Worm (Caenorhabditis elegans) whole organism, early embryonic: ENCODE data around the gene ceh-53.

Experiments used
- ama-1 ChIP-seq: fragments of 150-350 bp; optimal IDR thresholded peaks from 2 replicates; lab custom pipeline; 2014
- ceh-13 ChIP-seq: fragments of 200-800 bp; sonication (Bioruptor generic); optimal IDR thresholded peaks from 2 replicates; lab custom pipeline; 2018; ENCODE audit warnings: mild to moderate bottlenecking, missing genetic modification characterization, missing compliant biosample characterization
- ceh-36 ChIP-seq: sonication (generic microtip); optimal IDR thresholded peaks from 2 replicates; lab custom pipeline; 2016; ENCODE audit warnings: missing genetic modification characterization, inconsistent platforms, missing compliant biosample characterization
- pes-1 ChIP-seq: fragments of 200-800 bp; sonication (Bioruptor generic); IDR thresholded peaks from 2 replicates; pipeline ENCODE4 v1.3.6; 2022; ENCODE audit warnings: missing genetic modification reagents, missing genetic modification characterization, missing compliant biosample characterization
- tbx-37 ChIP-seq: fragments of 200-800 bp; sonication (Bioruptor generic); conservative IDR thresholded peaks from 2 replicates; pipeline ENCODE4 v1.3.6; 2022; ENCODE audit warnings: missing genetic modification reagents, missing genetic modification characterization, missing compliant biosample characterization
- tra-4 ChIP-seq: sonication (generic microtip); optimal IDR thresholded peaks from 2 replicates; lab custom pipeline; 2017; ENCODE audit warnings: missing genetic modification characterization, missing compliant biosample characterization

DNA sequence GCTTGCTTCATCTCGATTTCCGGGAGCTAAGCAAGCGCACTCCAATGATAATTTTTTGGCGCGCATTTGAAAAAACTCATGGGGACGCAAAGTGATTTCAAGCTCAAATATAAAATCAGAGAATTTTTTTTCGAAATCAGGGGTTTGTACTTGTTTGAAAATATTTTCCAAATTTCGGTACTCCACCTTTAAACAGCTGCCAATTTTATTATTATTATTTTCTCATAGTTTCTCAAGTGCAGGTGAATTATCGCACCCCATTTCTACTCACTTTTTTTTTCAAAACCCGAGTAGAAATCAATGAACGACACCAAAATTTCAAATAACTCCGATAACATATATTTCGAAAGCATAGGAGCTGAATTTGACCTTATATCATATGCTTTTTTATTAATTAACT, 6.1 kb downstream of the ceh-53 start, which contains the start of gene srz-83:
- no peak for TF ChIP-seq pes-1 (GFP tag; lab: Robert Waterston, UW)
- no peak for TF ChIP-seq tbx-37 (GFP tag; lab: Robert Waterston, UW)
- TF ChIP-seq ceh-36, result no peak
- no peak for TF ChIP-seq ama-1 (lab: Kevin White, UChicago)
- TF ChIP-seq ceh-13 (GFP tag; lab: Kevin White, UChicago), result no peak
- no peak for TF ChIP-seq tra-4 (tag; lab: Kevin White, UChicago)
